Comparison of ENCODE assay signal across 3 fruit fly cellular contexts in genomic region chrX:1979031-1979430, dm6.
TF ChIP-seq lines count a peak whose summit lies in the region.

No protein-coding gene starts in this region.

- no peak for TF ChIP-seq CTCF in whole organism, embryonic (GFP tag; optimal IDR thresholded peaks at IDR 0.05; lab: Kevin White, UChicago)

TF ChIP-seq in whole organism, embryonic, 481 proteins besides CTCF, POLR2A, EP300 and RAD21:
- TF ChIP-seq D19A (tag; optimal IDR thresholded peaks at IDR 0.05; lab: Kevin White, UChicago) (peak; percentile 29), Vsx1 (GFP tag; optimal IDR thresholded peaks at IDR 0.05; lab: Kevin White, UChicago) (no peak), Drgx (GFP tag; IDR thresholded peaks at IDR 0.05; lab: Robert Waterston, UW) (peak; percentile 57)

TF ChIP-seq in whole organism, prepupa, 60 proteins besides CTCF, POLR2A, EP300 and RAD21:
- TF ChIP-seq CG3919 (GFP tag; optimal IDR thresholded peaks at IDR 0.05; lab: Kevin White, UChicago), result peak; percentile 17
- peak in 1 of 2 experiments; percentile 4 for TF ChIP-seq salr (GFP tag; optimal IDR thresholded peaks at IDR 0.05; lab: Kevin White, UChicago)
- TF ChIP-seq spab (GFP tag; optimal IDR thresholded peaks at IDR 0.05; lab: Kevin White, UChicago), result no peak
- no peak for TF ChIP-seq CG31627 (GFP tag; optimal IDR thresholded peaks at IDR 0.05; lab: Kevin White, UChicago)
- TF ChIP-seq topi (GFP tag; optimal IDR thresholded peaks at IDR 0.05; lab: Kevin White, UChicago), result no peak
- no peak for TF ChIP-seq CG34406 (GFP tag; optimal IDR thresholded peaks at IDR 0.05; lab: Kevin White, UChicago)
- TF ChIP-seq CG8119 (GFP tag; IDR thresholded peaks at IDR 0.05; lab: Robert Waterston, UW), result peak; percentile 83
- peak; percentile 34 for TF ChIP-seq pdm3 (GFP tag; optimal IDR thresholded peaks at IDR 0.05; lab: Kevin White, UChicago)
- TF ChIP-seq CG6163 (GFP tag; IDR thresholded peaks at IDR 0.05; lab: Robert Waterston, UW), result 0 out of 3 replicates have a peak, but pooled peaks have one; percentile 11
- peak; percentile 23 for TF ChIP-seq achi (GFP tag; optimal IDR thresholded peaks at IDR 0.05; lab: Kevin White, UChicago)
- no peak for TF ChIP-seq Hr38 (GFP tag; optimal IDR thresholded peaks at IDR 0.05; lab: Kevin White, UChicago)
- peak; percentile 80 for TF ChIP-seq dac (GFP tag; optimal IDR thresholded peaks at IDR 0.05; lab: Kevin White, UChicago)
- TF ChIP-seq OdsH (GFP tag; optimal IDR thresholded peaks at IDR 0.05; lab: Kevin White, UChicago), result peak; percentile 28
- TF ChIP-seq Eip78C (GFP tag; lab: Kevin White, UChicago), result peak; percentile 68
- TF ChIP-seq CG7368 (GFP tag; optimal IDR thresholded peaks at IDR 0.05; lab: Kevin White, UChicago), result no peak
- TF ChIP-seq CG6854 (GFP tag; optimal IDR thresholded peaks at IDR 0.05; lab: Kevin White, UChicago), result no peak
- TF ChIP-seq Ets96B (tag; optimal IDR thresholded peaks at IDR 0.05; lab: Kevin White, UChicago), result no peak
- TF ChIP-seq Eip93F (GFP tag; optimal IDR thresholded peaks at IDR 0.05; lab: Kevin White, UChicago), result no peak
- TF ChIP-seq Ets21C (GFP tag; optimal IDR thresholded peaks at IDR 0.05; lab: Kevin White, UChicago), result no peak
- no peak for TF ChIP-seq fd59A (GFP tag; optimal IDR thresholded peaks at IDR 0.05; lab: Kevin White, UChicago)
- peak; percentile 47 for TF ChIP-seq Lpt (GFP tag; optimal IDR thresholded peaks at IDR 0.05; lab: Kevin White, UChicago)
- TF ChIP-seq Smox (GFP tag; optimal IDR thresholded peaks at IDR 0.05; lab: Kevin White, UChicago), result no peak
- peak; percentile 64 for TF ChIP-seq Gug (GFP tag; IDR thresholded peaks at IDR 0.05; lab: Robert Waterston, UW)
- TF ChIP-seq CG6276 (GFP tag; optimal IDR thresholded peaks at IDR 0.05; lab: Kevin White, UChicago), result peak; percentile 80
- TF ChIP-seq CG15336 (GFP tag; IDR thresholded peaks at IDR 0.05; lab: Robert Waterston, UW), result peak; percentile 88
- peak; percentile 83 for TF ChIP-seq Hr4 (GFP tag; optimal IDR thresholded peaks at IDR 0.05; lab: Kevin White, UChicago)
- TF ChIP-seq eg (GFP tag; IDR thresholded peaks at IDR 0.05; lab: Robert Waterston, UW), result peak; percentile 76; the same call in 2 of the 3 replicates
- peak; percentile 92 for TF ChIP-seq CG32006 (GFP tag; optimal IDR thresholded peaks at IDR 0.05; lab: Kevin White, UChicago)
- no peak for TF ChIP-seq CG1621 (tag; optimal IDR thresholded peaks at IDR 0.05; lab: Kevin White, UChicago)
- TF ChIP-seq CG4318 (GFP tag; optimal IDR thresholded peaks at IDR 0.05; lab: Kevin White, UChicago), result peak; percentile 78
- no peak for TF ChIP-seq CG8632 (GFP tag; optimal IDR thresholded peaks at IDR 0.05; lab: Kevin White, UChicago)
- TF ChIP-seq CG11294 (GFP tag; IDR thresholded peaks at IDR 0.05; lab: Robert Waterston, UW), result peak; percentile 52; the same call in 1 of the 2 replicates
TF ChIP-seq in whole organism, prepupa: peak in this region for 18.

TF ChIP-seq in whole organism, pupa, 21 proteins besides CTCF, POLR2A, EP300 and RAD21:
- TF ChIP-seq Pif1A (GFP tag; optimal IDR thresholded peaks at IDR 0.05; lab: Kevin White, UChicago) (peak; percentile 28), fd96Ca (GFP tag; IDR thresholded peaks at IDR 0.05; lab: Robert Waterston, UW) (peak; percentile 83), CG14655 (GFP tag; optimal IDR thresholded peaks at IDR 0.05; lab: Kevin White, UChicago) (peak; percentile 71), CG8301 (tag; optimal IDR thresholded peaks at IDR 0.05; lab: Kevin White, UChicago) (peak; percentile 75), Snoo (tag; optimal IDR thresholded peaks at IDR 0.05; lab: Kevin White, UChicago) (no peak), Pif1B (GFP tag; optimal IDR thresholded peaks at IDR 0.05; lab: Kevin White, UChicago) (no peak), CG4496 (GFP tag; IDR thresholded peaks at IDR 0.05; lab: Robert Waterston, UW) (peak; percentile 60), CG32121 (GFP tag; IDR thresholded peaks at IDR 0.05; lab: Robert Waterston, UW) (peak; percentile 85), CG10348 (GFP tag; IDR thresholded peaks at IDR 0.05; lab: Robert Waterston, UW) (peak; percentile 6; the same call in 1 of the 2 replicates), rn (GFP tag; IDR thresholded peaks at IDR 0.05; lab: Robert Waterston, UW) (peak; percentile 26; the same call in 1 of the 2 replicates)

Comparison
In these comparisons a context has a peak if more than half of its experiments do, and no peak if none do; other contexts are left out.
1. Of the 7 proteins assayed by ChIP-seq in both whole organism, embryonic and whole organism, prepupa: peak only in whole organism, embryonic: none; only in whole organism, prepupa: Gug and Lpt; in both: none; in neither: 5.